Worm (Caenorhabditis elegans) whole organism, midembryonic: Measurements from ENCODE around the gene Y57G11C.28.

Source experiments
- T22C8.4 ChIP-seq: fragments of 200-800 bp; sonication (Bioruptor generic); IDR thresholded peaks from 2 replicates; pipeline ENCODE4 v1.3.6; 2022; ENCODE audit warnings: missing genetic modification characterization, missing compliant biosample characterization
- klf-2 ChIP-seq: fragments of 200-800 bp; sonication (Bioruptor generic); conservative IDR thresholded peaks from 2 replicates; pipeline ENCODE4 v1.3.6; 2022; ENCODE audit warnings: missing genetic modification reagents, missing genetic modification characterization, missing compliant biosample characterization

DNA sequence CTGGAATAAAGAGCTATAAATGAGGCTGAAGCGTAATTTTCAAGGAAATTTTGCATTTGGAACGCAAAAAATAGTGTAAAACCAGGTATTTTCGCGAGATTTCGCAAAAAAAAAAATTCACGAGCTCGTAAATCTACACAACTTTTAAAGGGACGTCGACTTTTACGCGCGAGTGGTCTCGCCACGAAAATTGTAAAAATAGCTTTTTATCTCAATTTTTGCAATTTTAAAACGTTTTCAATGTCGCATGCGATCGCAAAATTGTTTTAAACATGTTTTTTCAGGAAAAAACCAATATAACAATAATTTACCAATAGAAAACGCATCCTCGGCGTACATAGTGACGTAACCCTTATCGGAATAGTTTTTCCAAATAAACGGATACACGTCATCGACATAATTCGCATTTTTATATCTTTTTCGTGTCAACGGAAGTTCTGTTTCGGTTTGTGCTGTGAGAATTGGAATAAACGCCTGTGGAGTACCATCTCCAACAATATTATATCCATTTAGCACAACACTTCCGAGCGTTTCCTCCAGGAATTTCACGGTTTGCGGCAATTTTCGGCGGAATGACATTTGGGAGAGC is 27.3 kb downstream of the Y57G11C.28 start:
- no peak for TF ChIP-seq klf-2 (GFP tag; lab: Robert Waterston, UW)
- TF ChIP-seq T22C8.4 (GFP tag; lab: Robert Waterston, UW): no peak
